Fruit fly (Drosophila melanogaster): ENCODE results near the gene Gtpx.
A peak's percentile ranks its signal among the peaks of the same experiment; 100 is the strongest.

Gtpx gene

dm6 chr3L:3338028-3338855, 12.2 kb downstream of the Gtpx start:
- TF ChIP-seq noc (tag; optimal IDR thresholded peaks at IDR 0.05), result no peak

- TF ChIP-seq noc (tag; optimal IDR thresholded peaks at IDR 0.05), result no peak
These were observed 13.0 kb downstream of the Gtpx start for dm6 chr3L:3338882-3339590.

dm6 chr3L:3339695-3340226, 13.7 kb downstream of the Gtpx start:
- TF ChIP-seq noc (tag; optimal IDR thresholded peaks at IDR 0.05), result no peak

DNA sequence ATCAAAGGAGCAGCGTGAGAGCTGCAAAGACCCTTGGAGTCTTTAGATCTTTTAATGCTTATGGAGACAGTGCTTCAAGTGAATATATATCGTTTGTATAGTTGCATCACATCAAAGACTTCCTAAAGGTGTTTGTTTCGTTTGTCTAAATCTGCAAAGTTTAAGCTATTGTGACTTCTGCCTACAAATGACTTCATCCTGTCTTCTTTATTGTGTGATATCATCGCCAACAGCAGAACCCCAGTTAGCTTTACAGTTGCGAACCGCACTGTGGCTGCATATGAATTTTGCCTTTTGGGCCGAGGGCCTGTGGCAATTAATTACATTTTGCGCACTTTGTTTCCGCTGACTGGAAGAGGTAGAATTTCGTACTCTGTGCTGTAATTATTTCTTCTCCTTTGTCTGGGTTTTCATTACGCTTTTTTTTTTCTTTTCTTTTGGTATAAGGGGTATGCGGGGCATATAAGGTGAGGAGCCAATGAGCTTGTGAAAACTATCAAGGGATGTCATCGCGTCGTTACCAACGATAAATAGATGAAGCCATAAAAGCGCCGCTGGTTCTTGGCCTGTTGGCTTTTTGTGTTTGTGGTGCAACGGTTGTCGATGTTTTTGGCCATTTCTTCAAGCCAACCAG, 16.4 kb downstream of the Gtpx start:
- TF ChIP-seq noc (tag; optimal IDR thresholded peaks at IDR 0.05), result no peak

- TF ChIP-seq noc (tag; optimal IDR thresholded peaks at IDR 0.05), result peak; percentile 29
These were observed 17.2 kb downstream of the Gtpx start for dm6 chr3L:3343260-3343659.

DNA sequence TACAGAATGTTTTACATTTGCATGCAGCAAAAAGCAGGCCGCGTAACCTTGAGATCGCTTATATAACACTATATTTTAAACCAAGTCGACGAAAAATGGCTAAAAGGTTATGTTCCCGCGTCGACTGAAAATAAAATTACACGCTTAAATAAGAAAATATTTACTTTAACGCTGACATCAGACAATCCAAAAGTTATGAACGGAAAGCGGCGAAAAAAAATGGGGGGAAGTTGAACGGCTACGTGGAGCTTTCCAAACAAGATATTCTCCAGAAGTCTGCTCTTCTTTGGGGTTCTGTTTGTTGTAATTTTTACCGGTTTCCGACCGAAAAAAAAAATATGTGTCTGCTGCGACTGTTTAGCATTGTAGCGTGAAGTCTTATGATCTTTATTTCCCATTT, 18.5 kb downstream of the Gtpx start:
- no peak for TF ChIP-seq noc (tag; optimal IDR thresholded peaks at IDR 0.05)

dm6 chr3L:3346294-3346693, 20.2 kb downstream of the Gtpx start:
- no peak for TF ChIP-seq noc (tag; optimal IDR thresholded peaks at IDR 0.05)

- TF ChIP-seq noc (tag; optimal IDR thresholded peaks at IDR 0.05), result peak; percentile 23
These were observed 23.1 kb downstream of the Gtpx start for dm6 chr3L:3348956-3349824.

DNA sequence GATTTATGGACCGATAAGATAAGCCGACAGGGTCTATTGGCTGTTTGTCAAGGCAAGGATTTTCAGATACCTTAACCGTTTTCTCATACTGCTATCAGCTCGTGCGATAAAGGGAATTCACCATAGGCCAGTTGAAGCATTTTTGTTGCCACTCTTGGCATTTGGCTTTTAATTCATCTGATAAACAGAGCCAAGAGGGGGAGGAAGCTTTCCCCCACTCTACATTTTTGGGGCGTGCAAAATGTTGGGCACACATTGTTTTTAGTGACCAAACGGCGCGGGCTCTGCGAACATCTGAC, 23.7 kb downstream of the Gtpx start:
- no peak for TF ChIP-seq noc (tag; optimal IDR thresholded peaks at IDR 0.05)

DNA sequence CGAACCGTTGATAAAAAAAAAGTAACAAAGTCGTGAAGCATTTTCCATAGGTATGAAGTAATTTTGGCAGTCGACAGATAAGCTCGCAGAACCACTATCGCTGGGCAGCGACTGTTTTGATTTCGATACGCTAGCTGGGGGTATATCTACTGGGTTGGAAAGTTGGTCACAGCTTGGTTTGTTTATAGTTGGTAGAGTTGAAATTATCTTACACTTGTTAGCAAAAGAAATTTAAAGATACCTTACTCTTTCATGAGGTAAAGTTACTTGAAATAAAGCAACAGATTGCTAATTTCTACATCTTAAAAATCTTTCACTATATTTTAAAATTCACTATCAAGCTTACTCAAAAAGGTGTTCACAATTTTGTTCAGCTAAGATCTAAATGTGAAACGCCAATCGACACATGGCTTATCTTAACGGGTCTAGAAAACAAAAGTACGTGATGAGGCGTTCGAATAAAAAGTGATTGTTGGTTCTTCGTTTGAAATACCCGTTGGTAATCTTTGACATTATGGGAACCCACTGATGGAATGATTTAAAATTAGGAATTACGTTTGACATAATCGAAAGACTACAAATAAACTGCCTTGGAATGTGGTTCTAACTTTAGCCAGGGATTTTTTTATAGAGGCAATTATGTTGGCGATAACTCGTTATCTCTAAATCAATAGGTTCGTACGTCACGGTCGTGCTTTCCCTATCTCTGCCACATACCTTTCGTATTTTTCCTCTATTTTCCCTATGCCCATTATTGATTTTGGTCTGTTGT, 24.7 kb downstream of the Gtpx start:
- peak; percentile 64 for TF ChIP-seq noc (tag; optimal IDR thresholded peaks at IDR 0.05)

DNA sequence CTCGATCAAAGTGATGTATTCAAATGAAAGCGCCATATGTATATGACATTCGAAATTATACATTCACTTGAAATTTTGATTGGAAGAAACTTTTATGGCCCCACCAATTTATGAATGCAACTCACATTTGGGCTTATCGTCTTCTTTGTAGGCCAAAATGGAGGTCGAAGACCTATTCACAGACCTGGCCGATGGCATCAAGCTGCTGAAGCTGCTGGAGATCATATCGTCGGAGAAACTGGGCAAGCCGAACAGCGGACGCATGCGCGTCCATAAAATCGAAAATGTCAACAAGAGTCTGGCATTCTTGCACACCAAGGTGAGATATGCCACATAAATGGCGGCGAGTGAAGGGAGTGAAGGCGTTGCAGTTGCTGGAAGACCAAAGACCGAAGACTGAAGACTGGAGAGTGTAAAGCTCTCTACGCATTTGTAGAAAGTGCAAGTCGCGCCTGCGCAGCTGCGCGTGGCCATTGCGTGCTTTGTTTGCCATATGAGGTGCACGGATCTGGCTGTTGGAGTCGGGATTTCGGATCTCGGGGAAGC, 25.8 kb downstream of the Gtpx start:
- no peak for TF ChIP-seq noc (tag; optimal IDR thresholded peaks at IDR 0.05)

- TF ChIP-seq noc (tag; optimal IDR thresholded peaks at IDR 0.05), result no peak
These were observed 26.5 kb downstream of the Gtpx start for dm6 chr3L:3352516-3352915.

DNA sequence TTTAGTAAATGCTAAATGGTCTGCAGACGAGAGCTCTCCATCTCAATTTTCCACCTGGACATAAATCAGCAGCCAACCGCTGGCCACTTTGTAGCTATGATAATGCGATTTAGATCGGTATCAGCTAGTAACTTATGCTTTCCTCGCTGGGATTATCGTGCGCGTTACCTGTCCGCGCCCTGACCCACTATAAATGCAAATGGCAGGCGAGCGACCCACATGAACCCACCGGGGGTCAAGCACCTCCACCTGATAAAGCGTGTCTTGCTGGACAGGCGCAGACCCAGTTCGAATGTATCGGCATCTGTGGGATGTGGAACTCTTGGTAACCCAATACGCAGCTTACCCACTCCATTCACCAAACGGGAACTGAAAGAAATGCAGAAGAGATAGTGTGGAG, 27.2 kb downstream of the Gtpx start:
- TF ChIP-seq noc (tag; optimal IDR thresholded peaks at IDR 0.05), result no peak

DNA sequence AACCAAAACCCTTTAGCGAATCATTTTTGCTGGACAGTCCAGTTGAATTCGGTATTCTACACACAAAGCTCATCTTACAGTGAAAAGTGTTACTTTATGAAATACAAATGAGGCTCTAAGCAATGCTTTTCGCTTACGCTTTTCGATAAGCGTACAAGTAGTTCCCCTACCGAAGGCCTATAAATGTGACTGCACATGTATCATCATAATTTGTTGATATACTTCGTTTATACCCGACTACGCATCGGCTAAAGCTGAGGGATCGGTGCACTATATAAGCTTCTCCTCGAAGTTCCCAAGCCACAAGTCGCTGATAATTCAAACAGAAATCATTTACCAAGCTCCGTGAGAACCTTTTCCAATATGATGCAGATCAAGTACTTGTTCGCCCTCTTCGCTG, 43.2 kb downstream of the Gtpx start, which contains the start of gene Drs:
TSS of gene Drs (plus strand) at position 301 of the 400 bp plus-strand sequence.
- no peak for TF ChIP-seq noc (tag; optimal IDR thresholded peaks at IDR 0.05)
